Fruit fly (Drosophila melanogaster) whole organism, pupa: Measurements from ENCODE around the gene Mob3.

Experiments used
- CG10348 ChIP-seq: fragments of 200-800 bp; sonication (Bioruptor generic); IDR thresholded peaks from 2 replicates; pipeline ENCODE4 v1.3.6; 2022; ENCODE audit warnings: missing biosample characterization, missing genetic modification characterization
- CG12605 ChIP-seq: fragments of 200-800 bp; sonication (Bioruptor generic); IDR thresholded peaks from 2 replicates; pipeline ENCODE4 v1.3.6; 2022; ENCODE audit warnings: missing biosample characterization, missing genetic modification characterization
- CG13204 ChIP-seq: fragments of 200-800 bp; sonication (Bioruptor generic); optimal IDR thresholded peaks from 2 replicates; lab custom pipeline; 2018; ENCODE audit warnings: missing biosample characterization, mild to moderate bottlenecking, missing genetic modification characterization, moderate library complexity
- CG14655 ChIP-seq: fragments of 200-800 bp; sonication (Bioruptor generic); optimal IDR thresholded peaks from 3 replicates; lab custom pipeline; 2017; ENCODE audit warnings: mild to moderate bottlenecking, missing biosample characterization, missing genetic modification reagents, missing genetic modification characterization
- CG15710 ChIP-seq: fragments of 200-800 bp; sonication (Bioruptor generic); optimal IDR thresholded peaks from 2 replicates; lab custom pipeline; 2018; ENCODE audit warnings: missing biosample characterization, mild to moderate bottlenecking, missing genetic modification characterization, moderate library complexity
- CG17806 ChIP-seq: fragments of 200-800 bp; sonication (Bioruptor generic); optimal IDR thresholded peaks from 2 replicates; lab custom pipeline; 2018; ENCODE audit warnings: missing biosample characterization, mild to moderate bottlenecking, missing genetic modification characterization, moderate library complexity
- CG32121 ChIP-seq: fragments of 200-800 bp; sonication (Bioruptor generic); IDR thresholded peaks from 2 replicates; pipeline ENCODE4 v1.3.6; 2022; ENCODE audit warnings: missing biosample characterization, missing genetic modification characterization
- CG34367 ChIP-seq: fragments of 200-800 bp; sonication (Bioruptor generic); optimal IDR thresholded peaks from 2 replicates; lab custom pipeline; 2018; ENCODE audit warnings: missing biosample characterization, mild to moderate bottlenecking, missing genetic modification characterization
- CG4496 ChIP-seq: fragments of 200-800 bp; sonication (Bioruptor generic); IDR thresholded peaks from 3 replicates; pipeline ENCODE4 v1.3.6; 2022; ENCODE audit warnings: missing biosample characterization, missing genetic modification characterization
- CG8159 ChIP-seq: fragments of 200-800 bp; sonication (Bioruptor generic); optimal IDR thresholded peaks from 3 replicates; lab custom pipeline; 2018; ENCODE audit warnings: missing biosample characterization, mild to moderate bottlenecking, missing genetic modification characterization, moderate library complexity
- CG8301 ChIP-seq: fragments of 200-800 bp; sonication (Bioruptor generic); optimal IDR thresholded peaks from 2 replicates; lab custom pipeline; 2018; ENCODE audit warnings: missing biosample characterization, mild to moderate bottlenecking, missing genetic modification characterization
- CG9948 ChIP-seq: fragments of 200-800 bp; sonication (Bioruptor generic); optimal IDR thresholded peaks from 2 replicates; lab custom pipeline; 2018; ENCODE audit warnings: missing biosample characterization, mild to moderate bottlenecking, missing genetic modification characterization, moderate library complexity
- D1 ChIP-seq: fragments of 200-800 bp; sonication (Bioruptor generic); optimal IDR thresholded peaks from 2 replicates; lab custom pipeline; 2018; ENCODE audit warnings: missing biosample characterization, mild to moderate bottlenecking, missing genetic modification characterization, moderate library complexity
- EcR ChIP-seq: fragments of 200-800 bp; sonication (Bioruptor generic); optimal IDR thresholded peaks from 3 replicates; lab custom pipeline; 2019; ENCODE audit warnings: missing biosample characterization, missing genetic modification characterization, mild to moderate bottlenecking, moderate library complexity, missing genetic modification reagents
- Ets98B ChIP-seq: fragments of 200-800 bp; sonication (Bioruptor generic); IDR thresholded peaks from 2 replicates; pipeline ENCODE4 v1.3.6; 2022; ENCODE audit warnings: missing biosample characterization, missing genetic modification characterization
- Pif1A ChIP-seq: fragments of 200-800 bp; sonication (Bioruptor generic); optimal IDR thresholded peaks from 3 replicates; lab custom pipeline; 2016; ENCODE audit warnings: missing biosample characterization, missing genetic modification characterization
- Pif1B ChIP-seq: fragments of 200-800 bp; sonication (Bioruptor generic); optimal IDR thresholded peaks from 3 replicates; lab custom pipeline; 2016; ENCODE audit warnings: missing biosample characterization, missing genetic modification characterization
- Snoo ChIP-seq: fragments of 200-800 bp; sonication (Bioruptor generic); optimal IDR thresholded peaks from 3 replicates; lab custom pipeline; 2017; ENCODE audit warnings: missing biosample characterization, mild to moderate bottlenecking, missing genetic modification characterization, inconsistent platforms
- fd96Ca ChIP-seq: fragments of 200-800 bp; sonication (Bioruptor generic); IDR thresholded peaks from 3 replicates; pipeline ENCODE4 v1.3.6; 2022; ENCODE audit warnings: missing biosample characterization, missing genetic modification characterization
- gl ChIP-seq: fragments of 200-800 bp; sonication (Bioruptor generic); optimal IDR thresholded peaks from 2 replicates; lab custom pipeline; 2018; ENCODE audit warnings: missing biosample characterization, mild to moderate bottlenecking, missing genetic modification characterization
- rn ChIP-seq: fragments of 200-800 bp; sonication (Bioruptor generic); IDR thresholded peaks from 2 replicates; pipeline ENCODE4 v1.3.6; 2022; ENCODE audit warnings: missing biosample characterization, missing genetic modification characterization

Mob3 gene

dm6 chr2L:10263830-10264634 lies 1.1 kb upstream of the Mob3 start, which contains the start of gene REPTOR-BP:
Gene REPTOR-BP, plus strand, starts transcription at chr2L:10264125.
- TF ChIP-seq Snoo (tag; lab: Kevin White, UChicago) (peak; percentile 8), gl (tag; lab: Kevin White, UChicago) (no peak)

- TF ChIP-seq Snoo (tag; lab: Kevin White, UChicago) (no peak), CG8159 (tag; lab: Kevin White, UChicago) (no peak), CG9948 (tag; lab: Kevin White, UChicago) (no peak), gl (tag; lab: Kevin White, UChicago) (no peak), EcR (no peak), CG13204 (GFP tag; lab: Kevin White, UChicago) (no peak), CG17806 (tag; lab: Kevin White, UChicago) (no peak), CG34367 (tag; lab: Kevin White, UChicago) (no peak), Pif1B (GFP tag; lab: Kevin White, UChicago) (no peak), rn (no peak), CG14655 (GFP tag; lab: Kevin White, UChicago) (no peak), Pif1A (GFP tag; lab: Kevin White, UChicago) (no peak), fd96Ca (GFP tag; lab: Robert Waterston, UW) (no peak), CG32121 (GFP tag; lab: Robert Waterston, UW) (no peak), CG12605 (GFP tag; lab: Robert Waterston, UW) (no peak), CG4496 (GFP tag; lab: Robert Waterston, UW) (no peak), CG8301 (no peak), Ets98B (GFP tag; lab: Robert Waterston, UW) (no peak)
Observed at dm6 chr2L:10266511-10266910, 1.4 kb downstream of the Mob3 start, which contains the start of gene CG4953. Gene CG4953, plus strand, starts transcription at chr2L:10266703.

- TF ChIP-seq gl (tag; lab: Kevin White, UChicago), result no peak
- no peak for TF ChIP-seq CG32121 (GFP tag; lab: Robert Waterston, UW)
- TF ChIP-seq CG8301, result no peak
- no peak for TF ChIP-seq CG10348 (GFP tag; lab: Robert Waterston, UW)
- no peak for TF ChIP-seq CG4496 (GFP tag; lab: Robert Waterston, UW)
- no peak for TF ChIP-seq Snoo (tag; lab: Kevin White, UChicago)
- TF ChIP-seq fd96Ca (GFP tag; lab: Robert Waterston, UW), result no peak
- TF ChIP-seq EcR, result no peak
- no peak for TF ChIP-seq Pif1B (GFP tag; lab: Kevin White, UChicago)
- TF ChIP-seq CG14655 (GFP tag; lab: Kevin White, UChicago), result no peak
- no peak for TF ChIP-seq CG17806 (tag; lab: Kevin White, UChicago)
- TF ChIP-seq CG12605 (GFP tag; lab: Robert Waterston, UW), result no peak
- no peak for TF ChIP-seq Pif1A (GFP tag; lab: Kevin White, UChicago)
- TF ChIP-seq CG13204 (GFP tag; lab: Kevin White, UChicago), result no peak
- TF ChIP-seq CG15710 (tag; lab: Kevin White, UChicago), result no peak
- TF ChIP-seq CG34367 (tag; lab: Kevin White, UChicago), result no peak
Observed at dm6 chr2L:10268688-10269087, 3.6 kb downstream of the Mob3 start, which contains the start of gene CG4957. Gene CG4957, plus strand, starts transcription at chr2L:10268872.

dm6 chr2L:10269854-10270253 lies 4.7 kb downstream of the Mob3 start, which contains the start of gene Mulk:
Gene Mulk, plus strand, starts transcription at chr2L:10270051.
- no peak for TF ChIP-seq CG32121 (GFP tag; lab: Robert Waterston, UW)

- TF ChIP-seq EcR (no peak), CG32121 (GFP tag; lab: Robert Waterston, UW) (no peak), gl (tag; lab: Kevin White, UChicago) (no peak), CG13204 (GFP tag; lab: Kevin White, UChicago) (no peak), D1 (tag; lab: Kevin White, UChicago) (no peak), Pif1B (GFP tag; lab: Kevin White, UChicago) (no peak), CG9948 (tag; lab: Kevin White, UChicago) (no peak), rn (no peak), CG17806 (tag; lab: Kevin White, UChicago) (no peak), CG8159 (tag; lab: Kevin White, UChicago) (no peak), CG10348 (GFP tag; lab: Robert Waterston, UW) (no peak), Snoo (tag; lab: Kevin White, UChicago) (no peak), fd96Ca (GFP tag; lab: Robert Waterston, UW) (no peak), CG34367 (tag; lab: Kevin White, UChicago) (no peak), CG4496 (GFP tag; lab: Robert Waterston, UW) (no peak), CG8301 (no peak), Ets98B (GFP tag; lab: Robert Waterston, UW) (no peak), CG15710 (tag; lab: Kevin White, UChicago) (no peak)
Observed at dm6 chr2L:10272224-10272623, 7.1 kb downstream of the Mob3 start, which contains the start of gene trk. Gene trk, minus strand, starts transcription at chr2L:10272324.

dm6 chr2L:10276436-10276835 lies 11.3 kb downstream of the Mob3 start:
- TF ChIP-seq CG12605 (GFP tag; lab: Robert Waterston, UW), result peak; percentile 64
- peak; percentile 37 for TF ChIP-seq CG15710 (tag; lab: Kevin White, UChicago)
- TF ChIP-seq EcR, result no peak
- no peak for TF ChIP-seq CG8159 (tag; lab: Kevin White, UChicago)
- TF ChIP-seq CG17806 (tag; lab: Kevin White, UChicago), result peak; percentile 75
- TF ChIP-seq Snoo (tag; lab: Kevin White, UChicago), result peak; percentile 45
- peak; percentile 64 for TF ChIP-seq CG32121 (GFP tag; lab: Robert Waterston, UW)
- TF ChIP-seq Ets98B (GFP tag; lab: Robert Waterston, UW), result no peak; the same call in 1 of the 2 replicates
- peak; percentile 67; the same call in 2 of the 3 replicates for TF ChIP-seq CG4496 (GFP tag; lab: Robert Waterston, UW)
